Fruit fly (Drosophila melanogaster): ENCODE measurements around the gene Cbs.

Cbs gene

dm6 chrX:21053849-21054581, 9.1 kb downstream of the Cbs start, which contains the start of the genes Stt3A and bves (continued):
- TF ChIP-seq wek (GFP tag; optimal IDR thresholded peaks at IDR 0.05): peak; percentile 95
- TF ChIP-seq CG14014 (GFP tag; IDR thresholded peaks at IDR 0.05): peak; percentile 98
- peak; percentile 90 for TF ChIP-seq Myb (GFP tag; optimal IDR thresholded peaks at IDR 0.05)
- TF ChIP-seq sima (GFP tag; optimal IDR thresholded peaks at IDR 0.05): peak; percentile 95
- TF ChIP-seq CG8944 (GFP tag; optimal IDR thresholded peaks at IDR 0.05): peak; percentile 97
- peak; percentile 81 to 98 for TF ChIP-seq Trl (optimal IDR thresholded peaks at IDR 0.05)
- peak; percentile 99 for TF ChIP-seq Trl (GFP tag; optimal IDR thresholded peaks at IDR 0.05)
- TF ChIP-seq Oaz (GFP tag; IDR thresholded peaks at IDR 0.05): peak; percentile 93
- TF ChIP-seq CG1529 (GFP tag; optimal IDR thresholded peaks at IDR 0.05): peak; percentile 98
- TF ChIP-seq CG7271 (tag; optimal IDR thresholded peaks at IDR 0.05): peak; percentile 94
- TF ChIP-seq mam (GFP tag; optimal IDR thresholded peaks at IDR 0.05): peak; percentile 98
- peak; percentile 98 for TF ChIP-seq oc (tag; optimal IDR thresholded peaks at IDR 0.05)
- peak; percentile 97 for TF ChIP-seq corto (GFP tag; optimal IDR thresholded peaks at IDR 0.05)
- TF ChIP-seq Med (GFP tag): peak; percentile 100
- peak; percentile 91 for TF ChIP-seq Ets97D (GFP tag; optimal IDR thresholded peaks at IDR 0.05)
- peak; percentile 98 for TF ChIP-seq dmrt11E (tag; optimal IDR thresholded peaks at IDR 0.05)
- peak; percentile 97 for TF ChIP-seq Awh (GFP tag; IDR thresholded peaks at IDR 0.05)
- peak; percentile 98 for TF ChIP-seq repo (GFP tag; optimal IDR thresholded peaks at IDR 0.05)
- TF ChIP-seq CG5245 (GFP tag; optimal IDR thresholded peaks at IDR 0.05): peak; percentile 96
- TF ChIP-seq CG3407 (GFP tag; optimal IDR thresholded peaks at IDR 0.05): peak; percentile 97
- peak; percentile 90 for TF ChIP-seq gt (GFP tag; IDR thresholded peaks at IDR 0.05)
- TF ChIP-seq cg (GFP tag; optimal IDR thresholded peaks at IDR 0.05): no peak
- peak; percentile 98 for TF ChIP-seq CG34422 (GFP tag; IDR thresholded peaks at IDR 0.05)
- peak; percentile 92 for TF ChIP-seq CG16779 (GFP tag; IDR thresholded peaks at IDR 0.05)
- peak; percentile 98 for TF ChIP-seq grau (tag; optimal IDR thresholded peaks at IDR 0.05)
- peak; percentile 89 for TF ChIP-seq CG17802 (tag; optimal IDR thresholded peaks at IDR 0.05)
- peak; percentile 93 for TF ChIP-seq CG10431 (GFP tag; optimal IDR thresholded peaks at IDR 0.05)
- peak; percentile 98 for TF ChIP-seq Spps (tag; optimal IDR thresholded peaks at IDR 0.05)
- peak; percentile 98 for TF ChIP-seq HmgZ (tag; optimal IDR thresholded peaks at IDR 0.05)
- TF ChIP-seq her (GFP tag; optimal IDR thresholded peaks at IDR 0.05): peak; percentile 97
- peak; percentile 97 for TF ChIP-seq fd96Cb (tag; optimal IDR thresholded peaks at IDR 0.05)
- peak; percentile 85 for TF ChIP-seq CG15073 (GFP tag; optimal IDR thresholded peaks at IDR 0.05)
- peak; percentile 93 for TF ChIP-seq Taf1 (GFP tag; IDR thresholded peaks at IDR 0.05)
- no peak for TF ChIP-seq fru (optimal IDR thresholded peaks at IDR 0.05)
- TF ChIP-seq Hey (tag; optimal IDR thresholded peaks at IDR 0.05): peak; percentile 90
- peak; percentile 78 for TF ChIP-seq CG7928 (GFP tag; optimal IDR thresholded peaks at IDR 0.05)
- TF ChIP-seq Drgx (GFP tag; IDR thresholded peaks at IDR 0.05): peak; percentile 98
- peak; percentile 94 for TF ChIP-seq croc (GFP tag; conservative IDR thresholded peaks at IDR 0.05)
- peak; percentile 99 for TF ChIP-seq row (GFP tag; IDR thresholded peaks at IDR 0.05)
- TF ChIP-seq Aef1 (GFP tag; IDR thresholded peaks at IDR 0.05): peak; percentile 94
- TF ChIP-seq Dp (GFP tag; optimal IDR thresholded peaks at IDR 0.05): peak; percentile 30
- peak; percentile 99 for TF ChIP-seq odd (GFP tag; optimal IDR thresholded peaks at IDR 0.05)
- TF ChIP-seq Dfd (GFP tag; optimal IDR thresholded peaks at IDR 0.05): no peak
- TF ChIP-seq MBD-R2 (GFP tag; IDR thresholded peaks at IDR 0.05): peak; percentile 94
- peak; percentile 93 for TF ChIP-seq H15 (GFP tag; IDR thresholded peaks at IDR 0.05)
- TF ChIP-seq lov (optimal IDR thresholded peaks at IDR 0.05): no peak
- TF ChIP-seq lov (GFP tag; IDR thresholded peaks at IDR 0.05): peak; percentile 97
- peak; percentile 96 for TF ChIP-seq p53 (GFP tag; optimal IDR thresholded peaks at IDR 0.05)
- peak; percentile 98 for TF ChIP-seq Sox102F (GFP tag; optimal IDR thresholded peaks at IDR 0.05)
- peak; percentile 81 for TF ChIP-seq nerfin-2 (GFP tag; IDR thresholded peaks at IDR 0.05; ENCODE audit: partially characterized antibody)
- peak; percentile 36 for TF ChIP-seq CG1832 (GFP tag; optimal IDR thresholded peaks at IDR 0.05)

Measured in whole organism, embryonic.